Fruit fly (Drosophila melanogaster): Measurements from ENCODE around the gene CG9609.

The CG9609 gene

dm6 chrX:16833097-16833496 is 46.3 kb upstream of the CG9609 start (continued):
- TF ChIP-seq bbx (GFP tag; IDR thresholded peaks at IDR 0.05; ENCODE audit: partially characterized antibody) (no peak), insv (GFP tag; optimal IDR thresholded peaks at IDR 0.05) (no peak), CG12219 (GFP tag; optimal IDR thresholded peaks at IDR 0.05) (peak; percentile 80), otp (GFP tag; IDR thresholded peaks at IDR 0.05) (peak; percentile 80; the same call in 2 of the 3 replicates), NC2β (GFP tag; optimal IDR thresholded peaks at IDR 0.05) (peak; percentile 51), Fer1 (GFP tag; optimal IDR thresholded peaks at IDR 0.05) (peak; percentile 57), trem (tag; optimal IDR thresholded peaks at IDR 0.05) (peak; percentile 74), CG13287 (GFP tag; IDR thresholded peaks at IDR 0.05; ENCODE audit: partially characterized antibody) (no peak), Myb (GFP tag; optimal IDR thresholded peaks at IDR 0.05) (peak; percentile 48), CG14860 (GFP tag; IDR thresholded peaks at IDR 0.05; ENCODE audit: partially characterized antibody) (no peak), seq (GFP tag; IDR thresholded peaks at IDR 0.05) (no peak), CG3281 (GFP tag; optimal IDR thresholded peaks at IDR 0.05) (peak; percentile 6), grau (tag; optimal IDR thresholded peaks at IDR 0.05) (peak; percentile 76), run (tag; optimal IDR thresholded peaks at IDR 0.05) (peak; percentile 65), CG15269 (tag; optimal IDR thresholded peaks at IDR 0.05) (peak; percentile 79), kah (GFP tag; optimal IDR thresholded peaks at IDR 0.05) (peak; percentile 62), H15 (GFP tag; IDR thresholded peaks at IDR 0.05) (peak; percentile 65), chn (GFP tag; optimal IDR thresholded peaks at IDR 0.05) (peak; percentile 42), CG9609 (GFP tag; optimal IDR thresholded peaks at IDR 0.05) (peak; percentile 48), sens (GFP tag) (peak; percentile 98), CG16813 (GFP tag; IDR thresholded peaks at IDR 0.05; ENCODE audit: partially characterized antibody) (no peak), Tbp (GFP tag; optimal IDR thresholded peaks at IDR 0.05) (no peak), CG2875 (GFP tag; optimal IDR thresholded peaks at IDR 0.05) (peak; percentile 69), CG14710 (tag; optimal IDR thresholded peaks at IDR 0.05) (peak; percentile 66), Dek (tag; optimal IDR thresholded peaks at IDR 0.05) (peak; percentile 27), Bdp1 (GFP tag; optimal IDR thresholded peaks at IDR 0.05) (peak; percentile 27), usp (GFP tag; optimal IDR thresholded peaks at IDR 0.05) (no peak), Meics (GFP tag; optimal IDR thresholded peaks at IDR 0.05) (peak; percentile 56), Hmx (GFP tag; optimal IDR thresholded peaks at IDR 0.05) (no peak), tna (GFP tag; IDR thresholded peaks at IDR 0.05; ENCODE audit: partially characterized antibody) (no peak), CG1233 (GFP tag; optimal IDR thresholded peaks at IDR 0.05) (peak; percentile 50), tup (GFP tag; optimal IDR thresholded peaks at IDR 0.05) (peak; percentile 30), CG8924 (tag; optimal IDR thresholded peaks at IDR 0.05) (peak; percentile 75), CG14965 (GFP tag; optimal IDR thresholded peaks at IDR 0.05; ENCODE audit: borderline replicate concordance) (peak; percentile 53), Side (GFP tag; optimal IDR thresholded peaks at IDR 0.05) (peak; percentile 50), CG9797 (GFP tag; optimal IDR thresholded peaks at IDR 0.05) (no peak), CG10147 (GFP tag; optimal IDR thresholded peaks at IDR 0.05) (peak; percentile 34), CG2712 (tag; optimal IDR thresholded peaks at IDR 0.05) (peak; percentile 80), BtbVII (GFP tag; optimal IDR thresholded peaks at IDR 0.05) (no peak), CG10959 (GFP tag; IDR thresholded peaks at IDR 0.05) (peak; percentile 59; the same call in 1 of the 2 replicates), fu2 (GFP tag; optimal IDR thresholded peaks at IDR 0.05) (no peak), CTCF (GFP tag; optimal IDR thresholded peaks at IDR 0.05) (peak; percentile 49), unc-4 (GFP tag; IDR thresholded peaks at IDR 0.05; ENCODE audit: partially characterized antibody) (no peak), schlank (tag; optimal IDR thresholded peaks at IDR 0.05) (peak; percentile 23), HmgZ (tag; optimal IDR thresholded peaks at IDR 0.05) (peak; percentile 16), CG17612 (GFP tag; IDR thresholded peaks at IDR 0.05) (0 out of 2 replicates have a peak, but pooled peaks have one; percentile 35), Xrp1 (GFP tag; IDR thresholded peaks at IDR 0.05) (peak; percentile 84), Adf1 (GFP tag; IDR thresholded peaks at IDR 0.05) (no peak), CoRest (tag; optimal IDR thresholded peaks at IDR 0.05) (peak; percentile 75), wor (GFP tag; IDR thresholded peaks at IDR 0.05) (peak; percentile 65), Optix (GFP tag; IDR thresholded peaks at IDR 0.05) (peak; percentile 75)
